Fruit fly (Drosophila melanogaster) whole organism, wandering third instar larva: ENCODE results near the gene Cep97.
A peak's percentile ranks its signal among the peaks of the same experiment; 100 is the strongest.

Experiments used
- CG32264 ChIP-seq: fragments of 200-800 bp; sonication (Bioruptor generic); optimal IDR thresholded peaks from 2 replicates; lab custom pipeline; 2016; ENCODE audit warnings: missing biosample characterization, missing genetic modification characterization
- CG9705 ChIP-seq: fragments of 200-800 bp; sonication (Bioruptor generic); optimal IDR thresholded peaks from 2 replicates; lab custom pipeline; 2018; ENCODE audit warnings: missing biosample characterization, mild to moderate bottlenecking, missing genetic modification characterization
- CrebA ChIP-seq: fragments of 200-800 bp; sonication (Bioruptor generic); optimal IDR thresholded peaks from 2 replicates; lab custom pipeline; 2016; ENCODE audit warnings: missing biosample characterization, mild to moderate bottlenecking, missing genetic modification characterization, borderline replicate concordance
- Dfd ChIP-seq: fragments of >200 bp; optimal IDR thresholded peaks from 2 replicates; lab custom pipeline; 2017; ENCODE audit warnings: missing biosample characterization, missing genetic modification characterization
- Dif ChIP-seq: fragments of 200-275, 200-300 bp; sonication (Bioruptor generic); optimal IDR thresholded peaks from 2 replicates; lab custom pipeline; 2018; ENCODE audit warnings: missing biosample characterization, missing genetic modification characterization; ENCODE audit not compliant: partially characterized antibody
- GATAd ChIP-seq: sonication (Bioruptor generic); optimal IDR thresholded peaks from 2 replicates; lab custom pipeline; 2016; ENCODE audit warnings: missing biosample characterization, missing genetic modification characterization
- HLH106 ChIP-seq: fragments of 200-800 bp; optimal IDR thresholded peaks from 3 replicates; lab custom pipeline; 2019; ENCODE audit warnings: missing biosample characterization, mild to moderate bottlenecking, missing genetic modification characterization, moderate library complexity
- Hnf4 ChIP-seq: fragments of 200-800 bp; sonication (Bioruptor generic); optimal IDR thresholded peaks from 2 replicates; lab custom pipeline; 2016; ENCODE audit warnings: missing biosample characterization, mild to moderate bottlenecking, missing genetic modification characterization
- Hr83 ChIP-seq: fragments of 200-300 bp; sonication (Bioruptor generic); optimal IDR thresholded peaks from 2 replicates; lab custom pipeline; 2016; ENCODE audit warnings: missing biosample characterization, mild to moderate bottlenecking, missing genetic modification characterization, moderate library complexity; ENCODE audit not compliant: poor library complexity, severe bottlenecking
- Jra ChIP-seq: sonication (Bioruptor generic); optimal IDR thresholded peaks from 2 replicates; lab custom pipeline; 2016; ENCODE audit warnings: missing biosample characterization, missing genetic modification characterization
- Mio ChIP-seq: sonication (Bioruptor generic); optimal IDR thresholded peaks from 2 replicates; lab custom pipeline; 2016; ENCODE audit warnings: missing biosample characterization, missing genetic modification characterization
- Myc ChIP-seq: fragments of >200 bp; optimal IDR thresholded peaks from 2 replicates; lab custom pipeline; 2017
- OdsH ChIP-seq: fragments of 200-800 bp; sonication (Bioruptor generic); optimal IDR thresholded peaks from 2 replicates; lab custom pipeline; 2016; ENCODE audit warnings: missing biosample characterization, mild to moderate bottlenecking, missing genetic modification characterization
- Rel ChIP-seq, 2 experiments: fragments of 200-800 bp; sonication (Bioruptor generic) in 1 of 2; optimal IDR thresholded peaks; 2 replicates in 1 of 2; 3 replicates in 1 of 2; lab custom pipeline; 2016 to 2019; ENCODE audit warnings: mild to moderate bottlenecking in 2 of 2, missing biosample characterization in 2 of 2, missing genetic modification characterization in 2 of 2, moderate library complexity in 1 of 2
- Sp1 ChIP-seq: fragments of 200-800 bp; sonication (Bioruptor generic); optimal IDR thresholded peaks from 3 replicates; lab custom pipeline; 2019; ENCODE audit warnings: missing biosample characterization, mild to moderate bottlenecking, missing genetic modification characterization, moderate library complexity
- Vsx2 ChIP-seq: fragments of 200-300, 225-300 bp; sonication (Bioruptor generic); optimal IDR thresholded peaks from 2 replicates; lab custom pipeline; 2018; ENCODE audit warnings: missing biosample characterization, missing genetic modification characterization; ENCODE audit not compliant: partially characterized antibody
- br ChIP-seq: fragments of 200-800 bp; sonication (Bioruptor generic); optimal IDR thresholded peaks from 2 replicates; lab custom pipeline; 2016; ENCODE audit warnings: missing biosample characterization, missing genetic modification characterization
- brk ChIP-seq: fragments of 200-800 bp; sonication (Bioruptor generic); optimal IDR thresholded peaks from 2 replicates; lab custom pipeline; 2016; ENCODE audit warnings: missing biosample characterization, mild to moderate bottlenecking, missing genetic modification characterization
- dmrt93B ChIP-seq: fragments of 200-800 bp; sonication (Bioruptor generic); optimal IDR thresholded peaks from 2 replicates; lab custom pipeline; 2018; ENCODE audit warnings: missing biosample characterization, mild to moderate bottlenecking, missing genetic modification characterization
- dsf ChIP-seq: sonication (Bioruptor generic); optimal IDR thresholded peaks from 2 replicates; lab custom pipeline; 2016; ENCODE audit warnings: missing biosample characterization, missing genetic modification characterization, borderline replicate concordance
- ey ChIP-seq: fragments of 200-800 bp; sonication (Bioruptor generic); optimal IDR thresholded peaks from 2 replicates; lab custom pipeline; 2016; ENCODE audit warnings: missing biosample characterization, missing genetic modification characterization
- foxo ChIP-seq, 2 experiments: fragments of 200-800 bp; sonication (Bioruptor generic); optimal IDR thresholded peaks; 2 replicates in 1 of 2; 3 replicates in 1 of 2; lab custom pipeline; 2016 to 2017; ENCODE audit warnings: missing biosample characterization in 2 of 2, missing genetic modification characterization in 2 of 2
- fru ChIP-seq: fragments of 200-800 bp; sonication (Bioruptor generic); optimal IDR thresholded peaks from 3 replicates; lab custom pipeline; 2016; ENCODE audit warnings: missing biosample characterization, mild to moderate bottlenecking, missing genetic modification characterization
- h ChIP-seq: fragments of 200-800 bp; sonication (Bioruptor generic); optimal IDR thresholded peaks from 3 replicates; lab custom pipeline; 2016; ENCODE audit warnings: missing biosample characterization, mild to moderate bottlenecking, missing genetic modification characterization
- lola ChIP-seq: fragments of >200 bp; optimal IDR thresholded peaks from 2 replicates; lab custom pipeline; 2017; ENCODE audit warnings: missing biosample characterization, missing genetic modification characterization
- pan ChIP-seq: fragments of >200 bp; optimal IDR thresholded peaks from 2 replicates; lab custom pipeline; 2017
- psq ChIP-seq: fragments of 200-800 bp; sonication (Bioruptor generic); optimal IDR thresholded peaks from 3 replicates; lab custom pipeline; 2017; ENCODE audit warnings: missing biosample characterization, mild to moderate bottlenecking, missing genetic modification characterization, moderate library complexity
- rgr ChIP-seq: fragments of 200-800 bp; sonication (Bioruptor generic); optimal IDR thresholded peaks from 3 replicates; lab custom pipeline; 2016; ENCODE audit warnings: missing biosample characterization, mild to moderate bottlenecking, missing genetic modification characterization
- sage ChIP-seq: fragments of 200-800 bp; sonication (Bioruptor generic); optimal IDR thresholded peaks from 2 replicates; lab custom pipeline; 2016; ENCODE audit warnings: missing biosample characterization, mild to moderate bottlenecking, missing genetic modification characterization
- sv ChIP-seq: fragments of 200-800 bp; sonication (Bioruptor generic); optimal IDR thresholded peaks from 3 replicates; lab custom pipeline; 2016; ENCODE audit warnings: missing biosample characterization, missing genetic modification characterization
- tai ChIP-seq: sonication (Bioruptor generic); optimal IDR thresholded peaks from 2 replicates; lab custom pipeline; 2016; ENCODE audit warnings: missing biosample characterization, missing genetic modification characterization
- usp ChIP-seq: fragments of >200 bp; optimal IDR thresholded peaks from 2 replicates; lab custom pipeline; 2017; ENCODE audit warnings: missing biosample characterization, missing genetic modification characterization
- woc ChIP-seq: sonication (Bioruptor generic); optimal IDR thresholded peaks from 2 replicates; lab custom pipeline; 2016; ENCODE audit warnings: missing biosample characterization, mild to moderate bottlenecking, missing genetic modification characterization

Gene Cep97

DNA sequence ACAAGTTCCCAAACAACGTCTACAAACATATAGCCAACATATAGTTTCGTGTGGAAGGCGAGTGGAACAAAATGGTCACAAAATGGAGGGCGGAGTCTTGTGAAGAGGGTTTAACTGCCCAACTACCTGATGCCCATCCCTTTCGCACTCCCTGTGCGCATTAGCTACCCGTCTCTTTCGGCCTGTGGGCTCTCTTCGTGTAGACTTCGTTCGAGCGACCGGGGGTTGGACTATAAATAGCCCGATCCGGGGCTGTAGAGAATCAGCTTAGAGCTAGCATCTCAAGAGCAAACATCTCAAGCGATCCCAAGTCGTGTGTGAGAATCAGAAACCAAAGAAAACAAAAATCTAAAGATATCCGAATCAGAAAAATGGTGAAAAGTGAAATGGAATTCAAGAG, 42.1 kb upstream of the Cep97 start, which contains the start of gene slp1:
Gene slp1 (plus strand): TSS at position 263 of the 400 bp plus-strand sequence.
- no peak for TF ChIP-seq foxo (GFP tag; optimal IDR thresholded peaks at IDR 0.05; lab: Kevin White, UChicago)
- TF ChIP-seq OdsH = no peak
- no peak for TF ChIP-seq ey (GFP tag; lab: Kevin White, UChicago)
- no peak for TF ChIP-seq Myc (lab: Kevin White, UChicago)
- TF ChIP-seq dsf = no peak
- no peak for TF ChIP-seq CG9705
- TF ChIP-seq Hr83 (GFP tag; lab: Kevin White, UChicago) = no peak
- TF ChIP-seq sage (GFP tag; lab: Kevin White, UChicago) = no peak
- TF ChIP-seq HLH106 (tag; lab: Kevin White, UChicago) = no peak
- TF ChIP-seq usp (GFP tag; lab: Kevin White, UChicago) = no peak
- no peak for TF ChIP-seq pan (lab: Kevin White, UChicago)
- no peak for TF ChIP-seq Dif (GFP tag; lab: Kevin White, UChicago)

DNA sequence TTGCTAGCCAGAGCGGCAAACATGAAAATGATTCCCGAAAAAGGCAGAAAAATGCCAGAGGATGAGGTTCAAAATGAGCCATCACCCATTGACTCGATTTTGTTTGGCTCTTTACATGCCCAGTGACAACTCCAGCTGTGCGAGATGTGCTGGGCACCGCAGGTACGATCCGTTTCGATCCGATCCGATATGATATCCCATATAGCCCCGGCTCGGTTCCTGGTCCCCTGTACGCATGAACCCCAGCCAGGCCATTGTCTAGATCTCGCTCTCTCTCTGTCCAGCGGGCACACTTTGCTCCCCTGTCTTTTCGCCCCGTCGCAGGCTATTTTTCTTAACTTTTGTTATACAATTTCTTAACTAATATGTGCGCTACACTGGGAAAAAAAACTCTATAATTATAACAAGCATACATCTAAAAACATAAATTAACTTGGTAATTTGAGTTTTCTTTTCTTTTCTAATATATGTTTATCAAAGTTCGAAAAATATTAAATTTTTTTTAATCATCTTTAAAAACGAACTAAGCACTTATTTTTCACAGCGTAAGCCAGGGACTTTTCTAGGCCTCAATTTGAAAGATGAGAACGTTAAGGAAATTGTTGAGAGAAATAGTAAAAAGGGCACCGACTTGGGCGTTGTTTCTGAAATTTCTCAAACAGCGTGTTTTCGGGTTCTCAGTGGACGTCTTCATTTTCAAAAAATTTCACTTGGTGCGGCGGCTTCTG, 39.9 kb upstream of the Cep97 start:
- no peak for TF ChIP-seq OdsH
- TF ChIP-seq sv (GFP tag; lab: Kevin White, UChicago) = peak; percentile 50

DNA sequence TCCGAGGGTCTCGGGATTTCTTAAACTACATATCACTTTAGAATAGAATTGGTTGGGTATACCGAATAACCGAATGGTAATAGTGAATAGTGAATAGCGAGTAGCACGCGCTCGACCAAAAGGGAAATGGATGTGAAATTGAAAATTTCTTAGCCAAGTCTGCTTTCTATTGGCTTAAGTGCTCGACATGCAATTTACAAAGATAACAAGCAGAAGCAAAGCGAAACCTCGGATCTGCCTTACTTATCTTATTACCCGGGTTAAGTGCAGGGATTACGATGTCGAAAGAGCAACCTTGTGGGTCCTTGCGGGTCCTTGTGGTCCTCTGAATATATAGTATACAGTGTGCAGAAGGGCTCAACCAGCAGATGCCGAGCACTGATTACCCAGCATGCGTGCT, 38.3 kb upstream of the Cep97 start:
- TF ChIP-seq lola (GFP tag; lab: Kevin White, UChicago) (no peak), sv (GFP tag; lab: Kevin White, UChicago) (no peak), pan (lab: Kevin White, UChicago) (no peak), CrebA (GFP tag; lab: Kevin White, UChicago) (no peak), dmrt93B (GFP tag; lab: Kevin White, UChicago) (no peak), fru (GFP tag; lab: Kevin White, UChicago) (no peak), OdsH (no peak), GATAd (GFP tag; lab: Kevin White, UChicago) (no peak), usp (GFP tag; lab: Kevin White, UChicago) (no peak), rgr (GFP tag; lab: Kevin White, UChicago) (no peak), ey (GFP tag; lab: Kevin White, UChicago) (no peak), Hnf4 (GFP tag; lab: Kevin White, UChicago) (no peak), Hr83 (GFP tag; lab: Kevin White, UChicago) (no peak), woc (GFP tag; lab: Kevin White, UChicago) (no peak), brk (GFP tag; lab: Kevin White, UChicago) (no peak), CG32264 (GFP tag; lab: Kevin White, UChicago) (no peak), HLH106 (tag; lab: Kevin White, UChicago) (no peak), Dfd (GFP tag; lab: Kevin White, UChicago) (no peak), foxo (GFP tag; optimal IDR thresholded peaks at IDR 0.05; lab: Kevin White, UChicago) (no peak), Rel (GFP tag; optimal IDR thresholded peaks at IDR 0.05; lab: Kevin White, UChicago) (no peak), Rel (tag; optimal IDR thresholded peaks at IDR 0.05; lab: Kevin White, UChicago) (no peak)

DNA sequence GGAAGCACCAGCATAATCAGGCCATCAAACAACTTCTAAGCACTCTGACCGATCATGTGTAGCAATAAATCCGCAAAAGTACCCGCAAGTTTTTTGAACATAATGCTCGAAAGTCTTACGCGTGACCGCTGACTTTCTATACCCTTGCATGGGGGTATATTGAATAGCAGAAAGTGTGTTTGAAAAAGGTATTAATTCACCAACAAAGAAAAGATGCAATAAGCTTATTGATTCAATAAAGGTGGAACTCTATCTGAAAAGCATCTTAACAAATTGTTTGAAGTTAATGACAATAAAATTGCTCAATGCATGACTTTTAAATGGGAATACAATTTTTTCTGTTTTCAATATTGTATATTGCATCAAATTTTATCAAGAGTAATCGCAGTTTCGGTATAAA, 35.8 kb upstream of the Cep97 start:
- TF ChIP-seq woc (GFP tag; lab: Kevin White, UChicago) (no peak), tai (GFP tag; lab: Kevin White, UChicago) (no peak), OdsH (no peak), Jra (GFP tag; lab: Kevin White, UChicago) (no peak), Dif (GFP tag; lab: Kevin White, UChicago) (no peak), HLH106 (tag; lab: Kevin White, UChicago) (no peak), Myc (lab: Kevin White, UChicago) (no peak), Mio (GFP tag; lab: Kevin White, UChicago) (no peak), sage (GFP tag; lab: Kevin White, UChicago) (no peak), rgr (GFP tag; lab: Kevin White, UChicago) (no peak), psq (GFP tag; lab: Kevin White, UChicago) (no peak), foxo (GFP tag; optimal IDR thresholded peaks at IDR 0.05; lab: Kevin White, UChicago) (no peak)

DNA sequence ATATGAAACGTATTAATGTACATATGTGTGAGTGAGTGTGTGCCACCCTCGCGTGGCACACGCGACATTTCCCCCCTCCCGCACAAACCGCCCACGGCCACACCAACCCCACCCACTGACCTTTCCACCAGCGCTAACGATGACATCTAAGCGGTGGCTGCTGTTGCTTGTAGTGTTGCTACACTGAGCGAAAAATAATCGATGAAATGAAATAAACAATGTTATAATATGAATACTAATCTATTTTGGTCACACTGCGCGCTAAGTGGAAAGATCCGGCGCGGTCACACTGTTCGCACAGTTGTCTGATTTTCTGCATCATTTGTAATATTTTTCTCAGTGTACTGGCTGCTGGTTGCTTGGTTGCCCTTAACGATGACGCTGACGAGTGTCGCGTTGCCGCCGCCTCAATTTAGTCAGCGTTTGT, 35.2 kb upstream of the Cep97 start:
- TF ChIP-seq brk (GFP tag; lab: Kevin White, UChicago) = peak; percentile 30
- peak; percentile 14 for TF ChIP-seq woc (GFP tag; lab: Kevin White, UChicago)
- TF ChIP-seq OdsH = peak; percentile 67
- TF ChIP-seq Hnf4 (GFP tag; lab: Kevin White, UChicago) = peak; percentile 58
- peak; percentile 21 for TF ChIP-seq CG32264 (GFP tag; lab: Kevin White, UChicago)
- peak; percentile 57 for TF ChIP-seq Sp1
- TF ChIP-seq Jra (GFP tag; lab: Kevin White, UChicago) = peak; percentile 2
- no peak for TF ChIP-seq dsf
- TF ChIP-seq h (GFP tag; lab: Kevin White, UChicago) = peak; percentile 78
- TF ChIP-seq fru (GFP tag; lab: Kevin White, UChicago) = peak; percentile 72
- no peak for TF ChIP-seq lola (GFP tag; lab: Kevin White, UChicago)
- no peak for TF ChIP-seq CrebA (GFP tag; lab: Kevin White, UChicago)
- TF ChIP-seq dmrt93B (GFP tag; lab: Kevin White, UChicago) = peak; percentile 41
- TF ChIP-seq Vsx2 = no peak
- TF ChIP-seq ey (GFP tag; lab: Kevin White, UChicago) = peak; percentile 73
- peak; percentile 71 for TF ChIP-seq rgr (GFP tag; lab: Kevin White, UChicago)
- TF ChIP-seq sv (GFP tag; lab: Kevin White, UChicago) = peak; percentile 96
- TF ChIP-seq HLH106 (tag; lab: Kevin White, UChicago) = peak; percentile 69
- TF ChIP-seq br = peak; percentile 67
- TF ChIP-seq pan (lab: Kevin White, UChicago) = no peak
- peak in 1 of 2 experiments; percentile 79 for TF ChIP-seq foxo (GFP tag; optimal IDR thresholded peaks at IDR 0.05; lab: Kevin White, UChicago)
- no peak for TF ChIP-seq CG9705
- TF ChIP-seq, all 38 proteins: peak for 16
